Fruit fly (Drosophila melanogaster) whole organism, embryonic: ENCODE data around the gene CG6901.
A peak's percentile ranks its signal among the peaks of the same experiment; 100 is the strongest.

Experiments used
- CG10979 ChIP-seq: fragments of 200-800 bp; sonication (Bioruptor generic); optimal IDR thresholded peaks from 2 replicates; lab custom pipeline; 2018; ENCODE audit warnings: missing biosample characterization, mild to moderate bottlenecking, missing genetic modification characterization, moderate library complexity
- CG12104 ChIP-seq: fragments of 200-800 bp; sonication (Bioruptor generic); optimal IDR thresholded peaks from 3 replicates; lab custom pipeline; 2016; ENCODE audit warnings: missing biosample characterization, missing genetic modification characterization
- CG12769 ChIP-seq: fragments of 200-800 bp; sonication (Bioruptor generic); optimal IDR thresholded peaks from 2 replicates; lab custom pipeline; 2019; ENCODE audit warnings: missing biosample characterization, mild to moderate bottlenecking, missing genetic modification characterization, moderate library complexity
- CG16813 ChIP-seq: fragments of 200-800 bp; sonication (Bioruptor generic); IDR thresholded peaks from 3 replicates; pipeline ENCODE4 v1.3.6; 2022; ENCODE audit warnings: missing biosample characterization, missing genetic modification characterization; ENCODE audit not compliant: partially characterized antibody
- CG17359 ChIP-seq: fragments of 200-800 bp; sonication (Bioruptor generic); optimal IDR thresholded peaks from 3 replicates; lab custom pipeline; 2018; ENCODE audit warnings: missing biosample characterization, mild to moderate bottlenecking, missing genetic modification characterization, moderate library complexity
- CG17361 ChIP-seq: fragments of 200-800 bp; sonication (Bioruptor generic); IDR thresholded peaks from 3 replicates; pipeline ENCODE4 v1.3.6; 2022; ENCODE audit warnings: missing biosample characterization, missing genetic modification characterization
- CG2199 ChIP-seq: fragments of 200-800 bp; sonication (Bioruptor generic); IDR thresholded peaks from 3 replicates; pipeline ENCODE4 v1.3.6; 2022; ENCODE audit warnings: missing biosample characterization, missing genetic modification characterization
- CG30020 ChIP-seq: fragments of 200-800 bp; optimal IDR thresholded peaks from 2 replicates; lab custom pipeline; 2019; ENCODE audit warnings: missing biosample characterization, mild to moderate bottlenecking, missing genetic modification characterization, moderate library complexity
- CG32532 ChIP-seq: fragments of 200-800 bp; sonication (Bioruptor generic); IDR thresholded peaks from 2 replicates; pipeline ENCODE4 v1.3.6; 2022; ENCODE audit warnings: missing biosample characterization, missing genetic modification characterization
- CG3281 ChIP-seq: fragments of 200-800 bp; sonication (Bioruptor generic); optimal IDR thresholded peaks from 3 replicates; lab custom pipeline; 2017; ENCODE audit warnings: missing biosample characterization, mild to moderate bottlenecking, missing genetic modification characterization
- CG3407 ChIP-seq: fragments of 200-800 bp; sonication (Bioruptor generic); optimal IDR thresholded peaks from 2 replicates; lab custom pipeline; 2018; ENCODE audit warnings: missing biosample characterization, mild to moderate bottlenecking, missing genetic modification characterization
- CG3847 ChIP-seq: fragments of 200-800 bp; sonication (Bioruptor generic); IDR thresholded peaks from 2 replicates; pipeline ENCODE4 v1.3.6; 2022; ENCODE audit warnings: missing biosample characterization, missing genetic modification characterization
- CG3995 ChIP-seq: fragments of 200-800 bp; sonication (Bioruptor generic); optimal IDR thresholded peaks from 3 replicates; lab custom pipeline; 2016; ENCODE audit warnings: missing biosample characterization, missing genetic modification characterization
- CG4282 ChIP-seq: fragments of 200-800 bp; sonication (Bioruptor generic); optimal IDR thresholded peaks from 2 replicates; lab custom pipeline; 2016; ENCODE audit warnings: missing biosample characterization, missing genetic modification characterization
- CG4328 ChIP-seq: fragments of 200-800 bp; sonication (Bioruptor generic); optimal IDR thresholded peaks from 3 replicates; lab custom pipeline; 2017; ENCODE audit warnings: missing biosample characterization, missing genetic modification reagents, missing genetic modification characterization
- CG4617 ChIP-seq: fragments of 200-800 bp; sonication (Bioruptor generic); optimal IDR thresholded peaks from 3 replicates; lab custom pipeline; 2016; ENCODE audit warnings: missing biosample characterization, missing genetic modification characterization, borderline replicate concordance
- CG7556 ChIP-seq: fragments of 200-800 bp; sonication (Bioruptor generic); optimal IDR thresholded peaks from 2 replicates; lab custom pipeline; 2017; ENCODE audit warnings: missing biosample characterization, mild to moderate bottlenecking, missing genetic modification characterization
- CG8388 ChIP-seq: fragments of 200-800 bp; sonication (Bioruptor generic); optimal IDR thresholded peaks from 2 replicates; lab custom pipeline; 2019; ENCODE audit warnings: missing biosample characterization, mild to moderate bottlenecking, missing genetic modification characterization, moderate library complexity
- CHES-1-like ChIP-seq: fragments of 200-800 bp; sonication (Bioruptor generic); optimal IDR thresholded peaks from 2 replicates; lab custom pipeline; 2016; ENCODE audit warnings: missing biosample characterization, missing genetic modification characterization
- Drgx ChIP-seq: fragments of 200-800 bp; sonication (Bioruptor generic); IDR thresholded peaks from 2 replicates; pipeline ENCODE4 v1.3.6; 2022; ENCODE audit warnings: missing biosample characterization, missing genetic modification characterization
- Mes4 ChIP-seq: fragments of 200-800 bp; sonication (Bioruptor generic); optimal IDR thresholded peaks from 2 replicates; lab custom pipeline; 2016; ENCODE audit warnings: missing biosample characterization, missing genetic modification characterization
- Mrtf ChIP-seq: fragments of 200-800 bp; sonication (Bioruptor generic); IDR thresholded peaks from 3 replicates; pipeline ENCODE4 v1.3.6; 2022; ENCODE audit warnings: missing biosample characterization, missing genetic modification characterization
- NK7.1 ChIP-seq: fragments of 200-800 bp; sonication (Bioruptor generic); optimal IDR thresholded peaks from 3 replicates; lab custom pipeline; 2016; ENCODE audit warnings: missing biosample characterization, missing genetic modification characterization
- Sry-β ChIP-seq: fragments of 200-800 bp; sonication (Bioruptor generic); optimal IDR thresholded peaks from 2 replicates; lab custom pipeline; 2018; ENCODE audit warnings: missing biosample characterization, mild to moderate bottlenecking, missing genetic modification characterization, moderate library complexity
- Sry-δ ChIP-seq: fragments of 200-800 bp; sonication (Bioruptor generic); optimal IDR thresholded peaks from 2 replicates; lab custom pipeline; 2016; ENCODE audit warnings: missing biosample characterization, missing genetic modification characterization
- Tbp ChIP-seq: fragments of >200 bp; optimal IDR thresholded peaks from 2 replicates; lab custom pipeline; 2018; ENCODE audit warnings: missing biosample characterization, missing genetic modification characterization
- Usf ChIP-seq: fragments of 200-800 bp; sonication (Bioruptor generic); optimal IDR thresholded peaks from 2 replicates; lab custom pipeline; 2017; ENCODE audit warnings: missing genotype, missing biosample characterization, missing genetic modification characterization
- ase ChIP-seq: fragments of 200-800 bp; sonication (Bioruptor generic); IDR thresholded peaks from 3 replicates; pipeline ENCODE4 v1.3.6; 2022; ENCODE audit warnings: missing biosample characterization, missing genetic modification characterization
- ato ChIP-seq: fragments of 200-800 bp; sonication (Bioruptor generic); IDR thresholded peaks from 2 replicates; pipeline ENCODE4 v1.3.6; 2022; ENCODE audit warnings: missing biosample characterization, missing genetic modification characterization; ENCODE audit not compliant: partially characterized antibody
- az2 ChIP-seq: fragments of 200-800 bp; sonication (Bioruptor generic); optimal IDR thresholded peaks from 3 replicates; lab custom pipeline; 2016; ENCODE audit warnings: missing biosample characterization, missing genetic modification characterization
- bigmax ChIP-seq: fragments of 200-800 bp; sonication (Bioruptor generic); optimal IDR thresholded peaks from 2 replicates; lab custom pipeline; 2018; ENCODE audit warnings: missing biosample characterization, mild to moderate bottlenecking, missing genetic modification characterization
- chinmo ChIP-seq: fragments of 200-800 bp; sonication (Bioruptor generic); IDR thresholded peaks from 4 replicates; pipeline ENCODE4 v1.3.6; 2022; ENCODE audit warnings: missing biosample characterization, missing genetic modification characterization; ENCODE audit not compliant: partially characterized antibody
- crol ChIP-seq: fragments of 200-800 bp; sonication (Bioruptor generic); IDR thresholded peaks from 2 replicates; pipeline ENCODE4 v1.3.6; 2022; ENCODE audit warnings: missing biosample characterization, missing genetic modification characterization
- dpn ChIP-seq, 2 experiments: fragments of 200-800 bp; sonication (Bioruptor generic); optimal IDR thresholded peaks; 3 replicates each; lab custom pipeline; 2016; ENCODE audit warnings: missing biosample characterization in 2 of 2, missing genetic modification characterization in 2 of 2
- fd3F ChIP-seq: fragments of 200-800 bp; sonication (Bioruptor generic); optimal IDR thresholded peaks from 2 replicates; lab custom pipeline; 2018; ENCODE audit warnings: missing biosample characterization, mild to moderate bottlenecking, missing genetic modification characterization, moderate library complexity
- gce ChIP-seq: fragments of 200-800 bp; sonication (Bioruptor generic); IDR thresholded peaks from 3 replicates; pipeline ENCODE4 v1.3.6; 2022; ENCODE audit warnings: missing biosample characterization, missing genetic modification characterization
- gcm ChIP-seq: fragments of 200-800 bp; sonication (Bioruptor generic); optimal IDR thresholded peaks from 2 replicates; lab custom pipeline; 2019; ENCODE audit warnings: missing biosample characterization, mild to moderate bottlenecking, missing genetic modification characterization, moderate library complexity
- grau ChIP-seq: fragments of 200-800 bp; optimal IDR thresholded peaks from 3 replicates; lab custom pipeline; 2019; ENCODE audit warnings: missing biosample characterization, mild to moderate bottlenecking, missing genetic modification characterization, moderate library complexity
- ind ChIP-seq: fragments of 200-800 bp; sonication (Bioruptor generic); optimal IDR thresholded peaks from 3 replicates; lab custom pipeline; 2016; ENCODE audit warnings: missing biosample characterization, missing genetic modification characterization
- kah ChIP-seq: fragments of 200-800 bp; sonication (Bioruptor generic); optimal IDR thresholded peaks from 2 replicates; lab custom pipeline; 2018; ENCODE audit warnings: missing biosample characterization, mild to moderate bottlenecking, missing genetic modification characterization
- luna ChIP-seq: fragments of 200-800 bp; sonication (Bioruptor generic); optimal IDR thresholded peaks from 2 replicates; lab custom pipeline; 2016; ENCODE audit warnings: missing biosample characterization, missing genetic modification characterization
- peb ChIP-seq: fragments of 200-800 bp; sonication (Bioruptor generic); IDR thresholded peaks from 2 replicates; pipeline ENCODE4 v1.3.6; 2022; ENCODE audit warnings: missing biosample characterization, missing genetic modification characterization
- prd ChIP-seq, 3 experiments: fragments of >200 bp in 2 of 3; fragments of 200-800 bp in 1 of 3; sonication (Bioruptor generic) in 1 of 3; optimal IDR thresholded peaks in 2 of 3; IDR thresholded peaks in 1 of 3; 2 replicates in 2 of 3; 3 replicates in 1 of 3; pipeline versions ENCODE4 v1.3.6 to Lab custom; 2017 to 2022; ENCODE audit warnings: missing biosample characterization in 1 of 3, missing genetic modification characterization in 1 of 3
- ranshi ChIP-seq: fragments of 200-800 bp; sonication (Bioruptor generic); IDR thresholded peaks from 2 replicates; pipeline ENCODE4 v1.3.6; 2022; ENCODE audit warnings: missing biosample characterization, missing genetic modification characterization
- seq ChIP-seq: fragments of 200-800 bp; sonication (Bioruptor generic); IDR thresholded peaks from 2 replicates; pipeline ENCODE4 v1.3.6; 2022; ENCODE audit warnings: missing biosample characterization, missing genetic modification characterization
- sna ChIP-seq: fragments of 200-800 bp; sonication (Bioruptor generic); IDR thresholded peaks from 2 replicates; pipeline ENCODE4 v1.3.6; 2022; ENCODE audit warnings: missing biosample characterization, missing genetic modification characterization; ENCODE audit not compliant: partially characterized antibody
- stc ChIP-seq: fragments of 200-800 bp; sonication (Bioruptor generic); IDR thresholded peaks from 2 replicates; pipeline ENCODE4 v1.3.6; 2022; ENCODE audit warnings: missing biosample characterization, missing genetic modification characterization
- tio ChIP-seq: fragments of 200-800 bp; sonication (Bioruptor generic); optimal IDR thresholded peaks from 2 replicates; lab custom pipeline; 2017; ENCODE audit warnings: missing biosample characterization, missing genetic modification characterization, inconsistent platforms
- wek ChIP-seq: fragments of 200-800 bp; sonication (Bioruptor generic); optimal IDR thresholded peaks from 3 replicates; lab custom pipeline; 2018; ENCODE audit warnings: missing biosample characterization, mild to moderate bottlenecking, missing genetic modification characterization, moderate library complexity

CG6901 gene

dm6 chr3R:16331809-16332343, 8.7 kb downstream of the CG6901 start (continued):
- 0 out of 4 replicates have a peak, but pooled peaks have one; percentile 29 for TF ChIP-seq chinmo
- TF ChIP-seq CG3407 = peak; percentile 87
- TF ChIP-seq Usf (GFP tag; lab: Kevin White, UChicago) = peak; percentile 13
- TF ChIP-seq wek = peak; percentile 73
- peak; percentile 79 for TF ChIP-seq seq (GFP tag; lab: Robert Waterston, UW)
- peak; percentile 37 for TF ChIP-seq Sry-β (GFP tag; lab: Kevin White, UChicago)
- TF ChIP-seq az2 = no peak
- peak; percentile 60 for TF ChIP-seq Mes4 (GFP tag; lab: Kevin White, UChicago)
- TF ChIP-seq luna (GFP tag; lab: Kevin White, UChicago) = no peak
- TF ChIP-seq Tbp (GFP tag; lab: Kevin White, UChicago) = no peak
- peak; percentile 74 for TF ChIP-seq CHES-1-like (GFP tag; lab: Kevin White, UChicago)
- peak; percentile 64 for TF ChIP-seq tio (GFP tag; lab: Kevin White, UChicago)
- no peak for TF ChIP-seq Drgx (GFP tag; lab: Robert Waterston, UW)
- no peak for TF ChIP-seq ind (GFP tag; lab: Kevin White, UChicago)
- peak; percentile 11; the same call in 1 of the 2 replicates for TF ChIP-seq ranshi (GFP tag; lab: Robert Waterston, UW)
- TF ChIP-seq ato = no peak
- no peak for TF ChIP-seq CG4282 (GFP tag; lab: Kevin White, UChicago)
- TF ChIP-seq CG12769 (tag; lab: Kevin White, UChicago) = peak; percentile 79
- no peak for TF ChIP-seq Sry-δ (GFP tag; lab: Kevin White, UChicago)
- peak; percentile 64 for TF ChIP-seq CG7556 (GFP tag; lab: Kevin White, UChicago)
- TF ChIP-seq ase (GFP tag; lab: Robert Waterston, UW) = 0 out of 3 replicates have a peak, but pooled peaks have one; percentile 12
- peak; percentile 52 for TF ChIP-seq fd3F (GFP tag; lab: Kevin White, UChicago)
- TF ChIP-seq CG3847 (GFP tag; lab: Robert Waterston, UW) = 0 out of 2 replicates have a peak, but pooled peaks have one; percentile 7
- peak; percentile 52 for TF ChIP-seq CG3281
- no peak; the same call in 1 of the 2 replicates for TF ChIP-seq CG32532
- TF ChIP-seq sna = no peak
- peak; percentile 41 for TF ChIP-seq gcm (GFP tag; lab: Kevin White, UChicago)
- peak; percentile 42 for TF ChIP-seq CG10979 (tag; lab: Kevin White, UChicago)
- peak; percentile 47 to 71 for TF ChIP-seq dpn (GFP tag; optimal IDR thresholded peaks at IDR 0.05; lab: Kevin White, UChicago)
- TF ChIP-seq CG12104 (GFP tag; lab: Kevin White, UChicago) = peak; percentile 9
- TF ChIP-seq CG2199 (GFP tag; lab: Robert Waterston, UW) = no peak
- TF ChIP-seq NK7.1 = peak; percentile 60
- TF ChIP-seq kah (GFP tag; lab: Kevin White, UChicago) = no peak
- no peak for TF ChIP-seq CG8388
- peak; percentile 24; the same call in 1 of the 2 replicates for TF ChIP-seq crol (GFP tag; lab: Robert Waterston, UW)
- TF ChIP-seq peb (GFP tag; lab: Robert Waterston, UW) = 0 out of 2 replicates have a peak, but pooled peaks have one; percentile 30
- TF ChIP-seq Mrtf (GFP tag; lab: Robert Waterston, UW) = no peak
- TF ChIP-seq gce (GFP tag; lab: Robert Waterston, UW) = peak; percentile 80; the same call in 2 of the 3 replicates
- TF ChIP-seq CG16813 = no peak
- TF ChIP-seq CG17359 (tag; lab: Kevin White, UChicago) = peak; percentile 33
- TF ChIP-seq CG4617 (GFP tag; lab: Kevin White, UChicago) = peak; percentile 0
- TF ChIP-seq CG4328 (GFP tag; lab: Kevin White, UChicago) = peak; percentile 73
- TF ChIP-seq grau = peak; percentile 38
- TF ChIP-seq stc (GFP tag; lab: Robert Waterston, UW) = peak; percentile 49; the same call in 1 of the 2 replicates
- no peak for TF ChIP-seq CG30020 (tag; lab: Kevin White, UChicago)
- no peak for TF ChIP-seq CG3995 (GFP tag; lab: Kevin White, UChicago)
- peak; percentile 58; the same call in 2 of the 3 replicates for TF ChIP-seq CG17361 (GFP tag; lab: Robert Waterston, UW)
- no peak for TF ChIP-seq bigmax (GFP tag; lab: Kevin White, UChicago)
- TF ChIP-seq prd (optimal IDR thresholded peaks at IDR 0.05; lab: Kevin White, UChicago) = no peak
- TF ChIP-seq prd (GFP tag; IDR thresholded peaks at IDR 0.05; lab: Robert Waterston, UW) = peak; percentile 46; the same call in 2 of the 3 replicates
